Worm (Caenorhabditis elegans) whole organism, mixed stage, embryonic: ENCODE results near the gene R07E5.19.

Experiments
- M03D4.4 ChIP-seq: sonication (generic microtip); optimal IDR thresholded peaks from 2 replicates; lab custom pipeline; 2017; ENCODE audit warnings: mild to moderate bottlenecking, missing genetic modification characterization, missing compliant biosample characterization
- ceh-39 ChIP-seq: fragments of 150-350 bp; optimal IDR thresholded peaks from 2 replicates; lab custom pipeline; 2014; ENCODE audit warnings: missing biosample characterization, missing genetic modification characterization
- elt-3 ChIP-seq: fragments of 150-350 bp; optimal IDR thresholded peaks from 2 replicates; lab custom pipeline; 2014; ENCODE audit warnings: missing biosample characterization, missing genetic modification characterization
- lsy-2 ChIP-seq: fragments of 150-350 bp; optimal IDR thresholded peaks from 2 replicates; lab custom pipeline; 2014; ENCODE audit warnings: missing biosample characterization, missing genetic modification characterization
- mep-1 ChIP-seq: fragments of 150-350 bp; optimal IDR thresholded peaks from 2 replicates; lab custom pipeline; 2017; ENCODE audit warnings: missing biosample characterization, missing genetic modification reagents, missing genetic modification characterization, inconsistent platforms
- sem-2 ChIP-seq: fragments of 200-800 bp; sonication (Bioruptor generic); optimal IDR thresholded peaks from 2 replicates; lab custom pipeline; 2018; ENCODE audit warnings: mild to moderate bottlenecking, missing genetic modification characterization, missing compliant biosample characterization
- ztf-11 ChIP-seq: fragments of 150-350 bp; optimal IDR thresholded peaks from 2 replicates; lab custom pipeline; 2014; ENCODE audit warnings: missing biosample characterization, missing genetic modification characterization

DNA sequence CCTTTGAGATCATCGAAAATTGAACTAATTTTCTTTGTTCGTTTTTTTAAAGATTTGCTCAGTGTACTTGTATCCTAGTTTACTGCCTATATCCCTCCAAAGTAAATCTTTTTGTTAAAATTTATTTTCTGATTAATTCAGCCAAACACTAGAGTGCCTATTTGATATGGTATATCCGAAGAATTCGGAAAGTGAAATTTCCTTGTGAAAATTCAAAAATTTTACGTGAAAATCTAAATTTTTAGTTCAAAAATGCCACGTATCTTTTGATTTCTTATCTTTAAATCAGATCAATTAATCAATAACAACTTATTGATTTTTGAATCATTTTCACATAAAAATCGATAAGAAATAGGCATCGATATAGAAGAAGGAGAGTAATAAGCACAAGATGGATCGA lies 19.4 kb downstream of the R07E5.19 start, which contains the start of gene R07E5.6:
- no peak for TF ChIP-seq sem-2
- TF ChIP-seq lsy-2 (tag; lab: Kevin White, UChicago) = no peak
- TF ChIP-seq mep-1 (tag; lab: Kevin White, UChicago) = no peak
- no peak for TF ChIP-seq elt-3 (tag; lab: Kevin White, UChicago)
- TF ChIP-seq M03D4.4 = no peak
- TF ChIP-seq ztf-11 (tag; lab: Kevin White, UChicago) = no peak
- no peak for TF ChIP-seq ceh-39 (tag; lab: Kevin White, UChicago)
